Worm (Caenorhabditis elegans): ENCODE results near the gene srx-93.

- no peak for TF ChIP-seq hlh-15 (tag; optimal IDR thresholded peaks at IDR 0.05)
- no peak for TF ChIP-seq pros-1 (tag; optimal IDR thresholded peaks at IDR 0.05)
- no peak for TF ChIP-seq hlh-13 (GFP tag; optimal IDR thresholded peaks at IDR 0.05)
- TF ChIP-seq lin-11 (tag; optimal IDR thresholded peaks at IDR 0.05), result no peak
- TF ChIP-seq ceh-18 (tag; optimal IDR thresholded peaks at IDR 0.05), result no peak
- no peak for TF ChIP-seq nhr-11 (tag; optimal IDR thresholded peaks at IDR 0.05)
- TF ChIP-seq elt-2 (tag; optimal IDR thresholded peaks at IDR 0.05), result no peak
- no peak for TF ChIP-seq lim-6 (tag; optimal IDR thresholded peaks at IDR 0.05)
- TF ChIP-seq T23F11.4 (GFP tag; optimal IDR thresholded peaks at IDR 0.05), result no peak
- no peak for TF ChIP-seq ama-1 (optimal IDR thresholded peaks at IDR 0.05)
These were observed 48.0 kb upstream of the srx-93 start, which contains the start of gene Y39H10B.2 for ce11 chrV:3668464-3668863.

Data from whole organism, late embryonic.